Worm (Caenorhabditis elegans) whole organism, L1 larva: ENCODE data around the gene C32D5.7.

Experiments used
- F16B12.6 ChIP-seq: fragments of 150-350 bp; optimal IDR thresholded peaks from 2 replicates; lab custom pipeline; 2014; ENCODE audit warnings: missing biosample characterization, missing genetic modification characterization
- ceh-63 ChIP-seq: fragments of 200-800 bp; sonication (Bioruptor generic); optimal IDR thresholded peaks from 2 replicates; lab custom pipeline; 2018; ENCODE audit warnings: mild to moderate bottlenecking, missing genetic modification characterization, missing compliant biosample characterization
- ceh-8 ChIP-seq: fragments of 200-800 bp; sonication (Bioruptor generic); optimal IDR thresholded peaks from 2 replicates; lab custom pipeline; 2018; ENCODE audit warnings: mild to moderate bottlenecking, missing genetic modification characterization, moderate library complexity, missing compliant biosample characterization
- ces-1 ChIP-seq: fragments of 150-350 bp; optimal IDR thresholded peaks from 2 replicates; lab custom pipeline; 2014; ENCODE audit warnings: missing biosample characterization, missing genetic modification reagents, missing genetic modification characterization
- dsc-1 ChIP-seq: sonication (generic microtip); optimal IDR thresholded peaks from 2 replicates; lab custom pipeline; 2016; ENCODE audit warnings: mild to moderate bottlenecking, missing genetic modification characterization, missing compliant biosample characterization
- efl-1 ChIP-seq, 4 experiments: fragments of 150-350 bp; optimal IDR thresholded peaks in 3 of 4; peaks in 1 of 4; 1 replicate in 1 of 4; 2 replicates in 3 of 4; lab custom pipeline; 2014; ENCODE audit warnings: missing biosample characterization in 2 of 4, missing genetic modification characterization in 2 of 4, missing genetic modification reagents in 2 of 4
- efl-3 ChIP-seq: fragments of 200-800 bp; sonication (Bioruptor generic); optimal IDR thresholded peaks from 2 replicates; lab custom pipeline; 2018; ENCODE audit warnings: mild to moderate bottlenecking, missing genetic modification characterization, missing compliant biosample characterization
- elt-3 ChIP-seq, 6 experiments: fragments of 150-350 bp in 1 of 6; sonication (generic microtip); optimal IDR thresholded peaks; 2 replicates each; lab custom pipeline; 2017 to 2018; ENCODE audit warnings: missing biosample characterization in 6 of 6, missing genetic modification characterization in 6 of 6, inconsistent platforms in 1 of 6
- ets-5 ChIP-seq: fragments of 200-800 bp; sonication (Bioruptor generic); IDR thresholded peaks from 2 replicates; pipeline ENCODE4 v1.3.6; 2022; ENCODE audit warnings: missing genetic modification characterization, missing compliant biosample characterization
- fkh-10 ChIP-seq: sonication (generic microtip); optimal IDR thresholded peaks from 2 replicates; lab custom pipeline; 2017; ENCODE audit warnings: missing biosample characterization, missing genetic modification reagents, missing genetic modification characterization
- fkh-4 ChIP-seq: sonication (generic microtip); optimal IDR thresholded peaks from 2 replicates; lab custom pipeline; 2016; ENCODE audit warnings: missing compliant biosample characterization, missing genetic modification characterization, borderline replicate concordance
- fkh-8 ChIP-seq: sonication (generic microtip); optimal IDR thresholded peaks from 2 replicates; lab custom pipeline; 2016; ENCODE audit warnings: mild to moderate bottlenecking, missing genetic modification characterization, missing compliant biosample characterization
- fos-1 ChIP-seq: fragments of 150-350 bp; optimal IDR thresholded peaks from 2 replicates; lab custom pipeline; 2014; ENCODE audit warnings: missing biosample characterization, missing genetic modification characterization
- hlh-4 ChIP-seq: sonication (generic microtip); optimal IDR thresholded peaks from 2 replicates; lab custom pipeline; 2016; ENCODE audit warnings: mild to moderate bottlenecking, missing genetic modification characterization, missing compliant biosample characterization
- lin-14 ChIP-seq: fragments of 200-800 bp; sonication (Bioruptor generic); optimal IDR thresholded peaks from 2 replicates; lab custom pipeline; 2018; ENCODE audit warnings: mild to moderate bottlenecking, missing genetic modification characterization, moderate library complexity, missing compliant biosample characterization
- lsy-2 ChIP-seq, 2 experiments: fragments of 150-350 bp; optimal IDR thresholded peaks; 2 replicates each; lab custom pipeline; 2014; ENCODE audit warnings: missing biosample characterization in 2 of 2, missing genetic modification characterization in 2 of 2
- mab-9 ChIP-seq: fragments of 200-800 bp; sonication (Bioruptor generic); IDR thresholded peaks from 2 replicates; pipeline ENCODE4 v1.3.6; 2022; ENCODE audit warnings: missing genetic modification reagents, missing genetic modification characterization, missing compliant biosample characterization
- mdl-1 ChIP-seq, 2 experiments: fragments of 150-350 bp; optimal IDR thresholded peaks; 2 replicates each; lab custom pipeline; 2014 to 2017; ENCODE audit warnings: missing biosample characterization in 2 of 2, missing genetic modification characterization in 2 of 2, inconsistent platforms in 1 of 2
- mep-1 ChIP-seq: fragments of 150-350 bp; optimal IDR thresholded peaks from 2 replicates; lab custom pipeline; 2014; ENCODE audit warnings: missing biosample characterization, missing genetic modification characterization
- nhr-20 ChIP-seq: sonication (generic microtip); optimal IDR thresholded peaks from 2 replicates; lab custom pipeline; 2016; ENCODE audit warnings: mild to moderate bottlenecking, missing genetic modification characterization, missing compliant biosample characterization
- nhr-237 ChIP-seq: fragments of 150-350 bp; optimal IDR thresholded peaks from 2 replicates; lab custom pipeline; 2014; ENCODE audit warnings: missing biosample characterization, missing genetic modification characterization
- nhr-47 ChIP-seq: sonication (generic microtip); optimal IDR thresholded peaks from 2 replicates; lab custom pipeline; 2016; ENCODE audit warnings: mild to moderate bottlenecking, missing genetic modification characterization, moderate library complexity, missing compliant biosample characterization
- nhr-71 ChIP-seq: sonication (generic microtip); optimal IDR thresholded peaks from 2 replicates; lab custom pipeline; 2016; ENCODE audit warnings: mild to moderate bottlenecking, missing genetic modification characterization, moderate library complexity, missing compliant biosample characterization
- nhr-76 ChIP-seq: sonication (generic microtip); optimal IDR thresholded peaks from 2 replicates; lab custom pipeline; 2017; ENCODE audit warnings: missing biosample characterization, missing genetic modification characterization
- nhr-84 ChIP-seq: sonication (generic microtip); optimal IDR thresholded peaks from 2 replicates; lab custom pipeline; 2017; ENCODE audit warnings: missing biosample characterization, missing genetic modification characterization
- pag-3 ChIP-seq: sonication (generic microtip); optimal IDR thresholded peaks from 2 replicates; lab custom pipeline; 2017; ENCODE audit warnings: missing genetic modification characterization, mild to moderate bottlenecking, missing compliant biosample characterization, antibody characterized with exemption, borderline replicate concordance; ENCODE audit not compliant: insufficient read depth
- pax-3 ChIP-seq: fragments of 200-800 bp; sonication (Bioruptor generic); optimal IDR thresholded peaks from 2 replicates; lab custom pipeline; 2018; ENCODE audit warnings: mild to moderate bottlenecking, missing genetic modification characterization, moderate library complexity, missing compliant biosample characterization
- rnt-1 ChIP-seq: sonication (generic microtip); optimal IDR thresholded peaks from 2 replicates; lab custom pipeline; 2016; ENCODE audit warnings: mild to moderate bottlenecking, missing genetic modification characterization, moderate library complexity, missing compliant biosample characterization
- snu-23 ChIP-seq: sonication (generic microtip); optimal IDR thresholded peaks from 2 replicates; lab custom pipeline; 2016; ENCODE audit warnings: missing genetic modification characterization, missing compliant biosample characterization
- sox-4 ChIP-seq: sonication (generic microtip); optimal IDR thresholded peaks from 2 replicates; lab custom pipeline; 2016; ENCODE audit warnings: missing genetic modification characterization, missing compliant biosample characterization
- sup-37 ChIP-seq: fragments of 200-800 bp; sonication (Bioruptor generic); optimal IDR thresholded peaks from 2 replicates; lab custom pipeline; 2018; ENCODE audit warnings: mild to moderate bottlenecking, missing genetic modification characterization, missing compliant biosample characterization
- tbx-2 ChIP-seq: sonication (generic microtip); optimal IDR thresholded peaks from 2 replicates; lab custom pipeline; 2016; ENCODE audit warnings: missing genetic modification characterization, missing compliant biosample characterization
- tlp-1 ChIP-seq: fragments of 150-350 bp; optimal IDR thresholded peaks from 2 replicates; lab custom pipeline; 2014; ENCODE audit warnings: missing biosample characterization, missing genetic modification characterization
- unc-30 ChIP-seq: sonication (generic microtip); optimal IDR thresholded peaks from 2 replicates; lab custom pipeline; 2017; ENCODE audit warnings: missing biosample characterization, missing genetic modification characterization
- unc-98 ChIP-seq: fragments of 200-800 bp; sonication (Bioruptor generic); IDR thresholded peaks from 2 replicates; pipeline ENCODE4 v1.3.6; 2022; ENCODE audit warnings: missing genetic modification characterization, missing compliant biosample characterization
- vab-15 ChIP-seq: sonication (generic microtip); optimal IDR thresholded peaks from 2 replicates; lab custom pipeline; 2017; ENCODE audit warnings: missing genotype, mild to moderate bottlenecking, missing genetic modification characterization, missing compliant biosample characterization
- ztf-4 ChIP-seq: fragments of 150-350 bp; optimal IDR thresholded peaks from 2 replicates; lab custom pipeline; 2014; ENCODE audit warnings: missing biosample characterization, missing genetic modification characterization

The C32D5.7 gene

DNA sequence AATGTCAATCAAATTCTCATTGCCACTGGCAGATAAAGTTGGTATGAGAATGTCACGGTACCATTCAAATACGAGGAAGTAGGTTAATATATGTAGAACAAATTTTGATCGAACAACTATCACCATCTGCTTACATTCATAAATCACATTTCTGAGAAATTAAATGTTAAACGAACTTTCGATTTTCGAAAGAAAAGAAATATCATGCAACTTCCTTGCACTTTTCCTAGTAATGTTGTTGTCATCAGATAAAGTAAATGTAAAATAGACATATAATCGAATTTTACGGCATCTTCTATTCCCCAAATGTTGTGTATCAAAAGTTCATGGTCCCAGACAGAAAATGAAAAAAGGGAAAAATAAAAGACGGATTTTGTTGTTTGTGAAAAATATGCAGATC lies 28.4 kb downstream of the C32D5.7 start:
- TF ChIP-seq ces-1 (GFP tag; lab: Kevin White, UChicago): no peak
- peak; percentile 21 for TF ChIP-seq pax-3
- TF ChIP-seq fkh-8 (tag; lab: Kevin White, UChicago): peak; percentile 69
- TF ChIP-seq fkh-10 (GFP tag; lab: Kevin White, UChicago): peak; percentile 46
- TF ChIP-seq nhr-71 (tag; lab: Kevin White, UChicago): peak; percentile 51
- no peak for TF ChIP-seq rnt-1 (tag; lab: Kevin White, UChicago)
- TF ChIP-seq nhr-47 (tag; lab: Kevin White, UChicago): peak; percentile 10
- peak; percentile 7 for TF ChIP-seq lin-14 (GFP tag; lab: Kevin White, UChicago)

- TF ChIP-seq sup-37 (GFP tag; lab: Kevin White, UChicago) (no peak), sox-4 (no peak), unc-30 (tag; lab: Kevin White, UChicago) (no peak), mep-1 (no peak), fkh-4 (tag; lab: Kevin White, UChicago) (no peak), tlp-1 (tag; lab: Kevin White, UChicago) (no peak), elt-3 (tag; optimal IDR thresholded peaks at IDR 0.05; lab: Kevin White, UChicago) (no peak), nhr-237 (tag; lab: Kevin White, UChicago) (no peak)
Observed at ce11 chrII:6309198-6309597, 30.6 kb downstream of the C32D5.7 start, which contains the start of gene glb-10. Gene glb-10, minus strand, starts transcription at chrII:6309298.

DNA sequence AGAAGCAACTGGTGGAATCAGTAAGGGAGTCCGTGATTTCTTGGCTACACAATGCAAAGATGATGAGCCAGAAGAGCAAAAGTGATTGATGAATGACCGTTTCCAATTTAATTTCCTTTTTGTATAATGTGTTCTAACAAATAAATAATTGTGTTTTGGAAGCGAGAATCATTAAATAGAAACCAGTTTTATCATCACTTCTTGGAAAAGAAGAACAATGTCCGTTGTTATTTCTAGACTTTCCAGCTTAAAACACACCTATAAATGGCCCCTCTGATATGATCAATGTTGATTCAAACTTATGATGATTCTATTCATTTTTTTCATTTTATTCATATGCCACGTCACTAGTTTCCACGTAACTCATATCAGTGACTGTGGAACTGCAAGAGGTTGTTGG lies 33.7 kb downstream of the C32D5.7 start, which contains the start of gene C29F5.8:
TSS of gene C29F5.8 (plus strand) at position 301 of the 400 bp plus-strand sequence.
- TF ChIP-seq tbx-2 (tag; lab: Kevin White, UChicago) (no peak), unc-98 (no peak), fkh-10 (GFP tag; lab: Kevin White, UChicago) (no peak), efl-3 (GFP tag; lab: Kevin White, UChicago) (no peak), mab-9 (GFP tag; lab: Robert Waterston, UW) (no peak), ceh-8 (GFP tag; lab: Kevin White, UChicago) (no peak), nhr-20 (tag; lab: Kevin White, UChicago) (no peak), F16B12.6 (tag; lab: Kevin White, UChicago) (no peak), vab-15 (tag; lab: Kevin White, UChicago) (no peak), nhr-76 (no peak), efl-1 (optimal IDR thresholded peaks at IDR 0.05; lab: Kevin White, UChicago) (no peak), efl-1 (GFP tag; optimal IDR thresholded peaks at IDR 0.05 in 1 of 2; lab: Kevin White, UChicago) (no peak), nhr-84 (tag; lab: Kevin White, UChicago) (no peak), sup-37 (GFP tag; lab: Kevin White, UChicago) (no peak), lin-14 (GFP tag; lab: Kevin White, UChicago) (no peak), ces-1 (GFP tag; lab: Kevin White, UChicago) (no peak)
- TF ChIP-seq, all 84 proteins: peak for 0

DNA sequence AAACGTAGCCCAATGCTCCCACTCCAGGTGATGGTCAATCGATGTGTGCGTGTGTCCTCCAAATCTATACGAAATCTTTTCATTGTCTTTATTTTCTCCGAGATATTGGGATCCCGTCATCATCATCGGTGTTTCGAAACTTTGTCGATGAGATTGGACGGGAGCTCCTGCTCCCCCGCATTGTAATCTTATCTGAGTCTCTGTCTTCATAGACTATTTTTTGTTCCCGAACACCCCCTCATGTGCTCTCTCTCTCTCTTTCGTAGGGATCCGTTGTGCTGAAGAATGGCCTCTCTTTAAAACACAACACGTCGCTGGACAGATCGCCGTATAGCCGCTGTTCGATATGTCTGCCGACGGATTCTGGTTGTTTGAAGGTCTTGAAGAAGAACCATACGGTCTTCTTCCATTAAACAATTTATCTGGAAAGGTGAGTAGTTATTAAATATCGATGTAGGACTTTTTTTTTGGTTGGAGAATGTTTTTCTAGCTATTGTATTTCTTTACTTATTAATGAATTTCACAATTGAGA lies 36.6 kb downstream of the C32D5.7 start, which contains the start of gene C29F5.1:
TSS of gene C29F5.1 (plus strand) at position 317 of the 532 bp plus-strand sequence.
- TF ChIP-seq lin-14 (GFP tag; lab: Kevin White, UChicago) (peak; percentile 89), ets-5 (GFP tag; lab: Robert Waterston, UW) (no peak), fos-1 (tag; lab: Kevin White, UChicago) (no peak), ceh-63 (GFP tag; lab: Kevin White, UChicago) (no peak), nhr-237 (tag; lab: Kevin White, UChicago) (no peak), nhr-71 (tag; lab: Kevin White, UChicago) (peak; percentile 43), snu-23 (GFP tag; lab: Kevin White, UChicago) (peak; percentile 20), ztf-4 (no peak), hlh-4 (tag; lab: Kevin White, UChicago) (no peak), lsy-2 (tag; optimal IDR thresholded peaks at IDR 0.05; lab: Kevin White, UChicago) (peak in 1 of 2 experiments; percentile 2), F16B12.6 (tag; lab: Kevin White, UChicago) (no peak), pag-3 (tag; lab: Kevin White, UChicago) (peak; percentile 11), dsc-1 (tag; lab: Kevin White, UChicago) (peak; percentile 34), efl-1 (optimal IDR thresholded peaks at IDR 0.05; lab: Kevin White, UChicago) (no peak), efl-1 (GFP tag; optimal IDR thresholded peaks at IDR 0.05 in 1 of 2; lab: Kevin White, UChicago) (peak in 1 of 2 experiments; percentile 92), rnt-1 (tag; lab: Kevin White, UChicago) (peak; percentile 50), mdl-1 (tag; optimal IDR thresholded peaks at IDR 0.05; lab: Kevin White, UChicago) (peak in 1 of 2 experiments; percentile 0)
